Fruit fly (Drosophila melanogaster): ENCODE data around the gene Eogt.

The Eogt gene

DNA sequence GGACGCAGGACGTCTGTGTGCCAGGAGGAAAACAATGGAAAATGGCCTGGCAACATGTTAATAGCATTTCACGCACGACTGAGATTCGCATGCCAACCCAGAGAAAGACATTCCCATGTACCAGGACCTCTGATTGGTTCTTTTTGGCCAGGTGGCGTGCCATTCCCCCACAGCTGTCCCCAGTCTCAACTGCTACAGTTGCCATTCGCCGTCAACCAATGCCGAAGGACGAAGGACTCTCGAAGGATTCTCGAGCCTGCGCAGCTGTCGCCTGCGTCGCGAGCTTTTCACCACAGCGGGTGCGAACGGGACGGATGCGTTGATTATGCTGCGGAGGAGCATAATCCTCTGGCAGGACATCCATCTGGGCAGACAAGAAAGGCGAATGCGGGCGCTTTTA lies 19.0 kb downstream of the Eogt start, which contains the start of gene VGlut:
VGlut (plus strand) TSS at position 399 of the 400 bp plus-strand sequence.
- TF ChIP-seq rn (GFP tag; IDR thresholded peaks at IDR 0.05) (no peak), Snoo (tag; optimal IDR thresholded peaks at IDR 0.05) (no peak), CG13204 (GFP tag; optimal IDR thresholded peaks at IDR 0.05) (no peak), CG10348 (GFP tag; IDR thresholded peaks at IDR 0.05) (no peak), CG12605 (GFP tag; IDR thresholded peaks at IDR 0.05) (no peak), CG8301 (tag; optimal IDR thresholded peaks at IDR 0.05) (no peak)

DNA sequence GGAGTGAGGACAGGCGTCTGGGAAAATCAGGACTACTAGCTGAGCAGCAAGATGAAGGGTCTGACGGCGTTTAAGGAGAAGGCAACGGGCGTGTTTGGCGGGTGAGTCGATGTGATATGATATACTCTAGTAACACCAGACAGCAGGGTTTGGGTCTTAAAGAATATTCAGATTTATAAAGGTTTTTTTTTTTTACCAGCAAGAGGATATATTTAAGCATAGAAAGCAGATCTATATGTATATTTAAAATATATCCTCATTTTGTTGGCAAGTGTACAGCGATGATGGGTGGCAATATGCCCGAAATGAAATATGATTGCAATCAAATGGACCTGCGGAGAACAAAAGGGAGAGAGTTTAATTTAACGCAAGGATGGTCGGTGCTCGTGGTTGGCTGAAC lies 21.3 kb downstream of the Eogt start:
- TF ChIP-seq CG13204 (GFP tag; optimal IDR thresholded peaks at IDR 0.05) (no peak), Snoo (tag; optimal IDR thresholded peaks at IDR 0.05) (no peak), CG10348 (GFP tag; IDR thresholded peaks at IDR 0.05) (no peak), CG14655 (GFP tag; optimal IDR thresholded peaks at IDR 0.05) (no peak), Pif1B (GFP tag; optimal IDR thresholded peaks at IDR 0.05) (no peak), EcR (GFP tag; optimal IDR thresholded peaks at IDR 0.05) (no peak), CG17806 (tag; optimal IDR thresholded peaks at IDR 0.05) (no peak), CG8301 (tag; optimal IDR thresholded peaks at IDR 0.05) (no peak), CG8159 (tag; optimal IDR thresholded peaks at IDR 0.05) (no peak), fd96Ca (GFP tag; IDR thresholded peaks at IDR 0.05) (no peak), D1 (tag; optimal IDR thresholded peaks at IDR 0.05) (no peak), Pif1A (GFP tag; optimal IDR thresholded peaks at IDR 0.05) (no peak), rn (GFP tag; IDR thresholded peaks at IDR 0.05) (no peak)

DNA sequence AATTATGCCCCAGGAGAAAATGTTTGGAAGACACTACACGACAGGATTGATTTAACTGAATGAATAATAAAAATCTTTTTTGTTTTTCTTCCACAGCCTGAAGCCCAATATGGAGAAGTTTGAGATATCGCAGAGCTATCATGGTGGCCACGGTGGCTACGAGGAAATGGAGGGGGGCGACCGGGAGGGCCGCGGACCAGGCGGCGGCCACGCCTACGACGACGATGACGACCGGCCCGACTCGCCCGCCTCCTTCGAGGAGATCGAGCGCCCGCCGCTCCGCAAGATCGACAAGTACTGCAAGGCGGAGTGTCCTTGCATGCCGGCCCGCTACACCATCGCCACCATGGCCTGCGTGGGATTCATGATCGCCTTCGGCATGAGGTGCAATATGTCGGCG lies 23.7 kb downstream of the Eogt start:
- no peak for TF ChIP-seq Pif1B (GFP tag; optimal IDR thresholded peaks at IDR 0.05)
- TF ChIP-seq Pif1A (GFP tag; optimal IDR thresholded peaks at IDR 0.05), result no peak
- TF ChIP-seq CG4496 (GFP tag; IDR thresholded peaks at IDR 0.05), result no peak
- no peak for TF ChIP-seq CG13204 (GFP tag; optimal IDR thresholded peaks at IDR 0.05)
- no peak for TF ChIP-seq Ets98B (GFP tag; IDR thresholded peaks at IDR 0.05)
- no peak for TF ChIP-seq CG17806 (tag; optimal IDR thresholded peaks at IDR 0.05)
- TF ChIP-seq CG8159 (tag; optimal IDR thresholded peaks at IDR 0.05), result no peak
- TF ChIP-seq CG14655 (GFP tag; optimal IDR thresholded peaks at IDR 0.05), result no peak
- TF ChIP-seq CG32121 (GFP tag; IDR thresholded peaks at IDR 0.05), result no peak
- no peak for TF ChIP-seq CG9948 (tag; optimal IDR thresholded peaks at IDR 0.05)
- TF ChIP-seq CG12605 (GFP tag; IDR thresholded peaks at IDR 0.05), result no peak
- no peak for TF ChIP-seq CG8301 (tag; optimal IDR thresholded peaks at IDR 0.05)
- no peak for TF ChIP-seq D1 (tag; optimal IDR thresholded peaks at IDR 0.05)
- TF ChIP-seq gl (tag; optimal IDR thresholded peaks at IDR 0.05), result no peak
- TF ChIP-seq rn (GFP tag; IDR thresholded peaks at IDR 0.05), result no peak
- TF ChIP-seq Snoo (tag; optimal IDR thresholded peaks at IDR 0.05), result no peak
- no peak for TF ChIP-seq CG10348 (GFP tag; IDR thresholded peaks at IDR 0.05)

DNA sequence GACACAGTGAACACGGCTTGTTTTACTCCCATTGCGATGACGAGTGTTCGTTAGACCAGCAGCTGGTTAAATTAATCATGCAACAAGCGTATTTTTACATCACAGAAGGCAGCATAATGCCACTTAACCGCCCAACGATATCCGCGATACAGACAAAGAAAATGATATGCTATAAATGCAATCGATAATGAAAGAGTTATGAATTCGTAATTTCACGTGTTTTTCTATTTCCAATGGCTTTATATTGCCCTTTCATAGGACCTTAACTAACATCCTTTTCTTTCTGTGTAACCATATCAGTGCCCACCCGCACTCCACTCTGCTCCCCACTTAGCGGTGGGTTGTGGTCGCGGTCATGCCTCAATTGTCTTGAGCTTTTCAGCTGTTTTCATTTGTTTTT lies 32.2 kb downstream of the Eogt start:
- TF ChIP-seq CG14655 (GFP tag; optimal IDR thresholded peaks at IDR 0.05) (peak; percentile 53), CG12605 (GFP tag; IDR thresholded peaks at IDR 0.05) (peak; percentile 40; the same call in 1 of the 2 replicates), CG17806 (tag; optimal IDR thresholded peaks at IDR 0.05) (no peak), CG10348 (GFP tag; IDR thresholded peaks at IDR 0.05) (no peak), EcR (GFP tag; optimal IDR thresholded peaks at IDR 0.05) (no peak), Ets98B (GFP tag; IDR thresholded peaks at IDR 0.05) (peak; percentile 68), Pif1A (GFP tag; optimal IDR thresholded peaks at IDR 0.05) (peak; percentile 17), rn (GFP tag; IDR thresholded peaks at IDR 0.05) (peak; percentile 69), gl (tag; optimal IDR thresholded peaks at IDR 0.05) (no peak), fd96Ca (GFP tag; IDR thresholded peaks at IDR 0.05) (peak; percentile 80; the same call in 2 of the 3 replicates), CG4496 (GFP tag; IDR thresholded peaks at IDR 0.05) (peak; percentile 79), CG15710 (tag; optimal IDR thresholded peaks at IDR 0.05) (no peak), CG34367 (tag; optimal IDR thresholded peaks at IDR 0.05) (no peak), CG13204 (GFP tag; optimal IDR thresholded peaks at IDR 0.05) (no peak), Pif1B (GFP tag; optimal IDR thresholded peaks at IDR 0.05) (no peak), CG32121 (GFP tag; IDR thresholded peaks at IDR 0.05) (peak; percentile 83), CG9948 (tag; optimal IDR thresholded peaks at IDR 0.05) (no peak), CG8159 (tag; optimal IDR thresholded peaks at IDR 0.05) (no peak), Snoo (tag; optimal IDR thresholded peaks at IDR 0.05) (no peak), D1 (tag; optimal IDR thresholded peaks at IDR 0.05) (no peak), CG8301 (tag; optimal IDR thresholded peaks at IDR 0.05) (no peak)

DNA sequence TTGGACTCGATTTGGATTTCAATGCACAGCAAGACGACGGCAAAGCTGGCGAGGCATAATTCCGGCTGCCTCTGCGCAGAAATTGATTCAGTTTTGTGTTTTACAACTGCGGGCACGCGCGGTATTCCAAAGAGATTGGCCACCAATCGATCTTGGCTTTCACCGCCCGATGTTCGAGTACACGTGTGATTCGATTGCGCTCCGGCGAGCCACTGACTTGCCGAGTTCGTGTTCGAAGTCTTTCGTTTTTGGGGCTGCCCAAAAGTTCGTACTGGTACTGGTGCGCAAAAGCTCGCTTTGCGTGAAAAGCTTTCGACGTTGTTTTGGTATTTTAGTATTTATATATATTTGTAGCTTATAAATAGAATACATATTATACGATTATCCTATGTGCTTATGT lies 34.2 kb downstream of the Eogt start, which contains the start of gene CG18641:
CG18641 (minus strand) TSS at position 214 of the 400 bp plus-strand sequence.
- no peak for TF ChIP-seq CG8301 (tag; optimal IDR thresholded peaks at IDR 0.05)
- TF ChIP-seq CG9948 (tag; optimal IDR thresholded peaks at IDR 0.05), result no peak
- TF ChIP-seq EcR (GFP tag; optimal IDR thresholded peaks at IDR 0.05), result no peak
- no peak for TF ChIP-seq CG12605 (GFP tag; IDR thresholded peaks at IDR 0.05)

DNA sequence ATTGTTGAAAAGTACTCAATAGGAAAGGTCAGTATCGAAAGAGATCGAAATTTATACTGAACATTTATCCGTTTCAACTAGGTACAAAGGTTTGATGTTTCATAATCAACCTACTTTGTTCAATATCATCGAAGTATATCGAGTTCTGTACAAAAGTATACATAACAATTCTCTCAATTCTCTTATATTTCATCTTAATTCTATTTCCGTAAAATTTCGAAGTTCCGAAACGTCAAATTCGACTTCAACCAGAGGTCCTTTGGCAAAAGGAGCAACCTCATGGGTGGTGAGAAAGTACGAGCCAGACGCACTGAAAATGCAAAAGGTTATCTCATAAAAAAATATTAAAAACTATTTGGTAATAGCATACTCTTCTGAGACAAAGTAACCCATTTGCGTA lies 35.7 kb downstream of the Eogt start, which contains the start of gene CG31948:
CG31948 (minus strand) TSS at position 101 of the 400 bp plus-strand sequence.
- no peak for TF ChIP-seq CG12605 (GFP tag; IDR thresholded peaks at IDR 0.05)
- no peak for TF ChIP-seq EcR (GFP tag; optimal IDR thresholded peaks at IDR 0.05)

DNA sequence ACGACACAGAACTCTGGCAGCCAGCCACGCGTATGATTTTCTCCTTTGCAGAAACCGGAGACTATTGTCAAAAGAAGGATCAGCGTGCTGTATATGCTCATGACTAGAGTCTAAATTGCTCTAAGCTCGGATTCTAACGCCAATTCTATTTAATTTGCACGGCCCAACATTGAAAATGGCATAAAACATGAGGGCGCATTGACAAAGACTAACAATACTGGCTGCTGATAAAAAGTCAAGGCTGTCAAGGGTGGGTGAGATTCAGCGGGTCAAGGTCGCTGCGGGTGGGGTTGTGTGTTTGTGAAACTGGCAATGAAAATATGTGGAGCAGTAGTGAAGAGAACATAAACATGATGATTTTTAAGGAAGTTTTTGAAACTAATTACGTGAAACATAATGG lies 37.0 kb downstream of the Eogt start, which contains the start of gene CG34448:
CG34448 (minus strand) TSS at position 101 of the 400 bp plus-strand sequence.
- TF ChIP-seq CG10348 (GFP tag; IDR thresholded peaks at IDR 0.05) (no peak), CG9948 (tag; optimal IDR thresholded peaks at IDR 0.05) (no peak), Snoo (tag; optimal IDR thresholded peaks at IDR 0.05) (no peak), CG17806 (tag; optimal IDR thresholded peaks at IDR 0.05) (no peak), rn (GFP tag; IDR thresholded peaks at IDR 0.05) (no peak), D1 (tag; optimal IDR thresholded peaks at IDR 0.05) (no peak), CG4496 (GFP tag; IDR thresholded peaks at IDR 0.05) (no peak), CG13204 (GFP tag; optimal IDR thresholded peaks at IDR 0.05) (no peak), Pif1B (GFP tag; optimal IDR thresholded peaks at IDR 0.05) (no peak), CG32121 (GFP tag; IDR thresholded peaks at IDR 0.05) (no peak), gl (tag; optimal IDR thresholded peaks at IDR 0.05) (no peak), CG12605 (GFP tag; IDR thresholded peaks at IDR 0.05) (no peak)

All from whole organism, pupa.